Fruit fly (Drosophila melanogaster): ENCODE data around the gene Ir68b.

dm6 chr3L:12079319-12079933 is 47.8 kb downstream of the Ir68b start:
- TF ChIP-seq CG8478 (optimal IDR thresholded peaks at IDR 0.05) = no peak
- no peak for TF ChIP-seq CTCF (optimal IDR thresholded peaks at IDR 0.05)

Measured in S2 (cell line).